Fruit fly (Drosophila melanogaster): ENCODE results near the gene Gcna.
A peak's percentile ranks its signal among the peaks of the same experiment; 100 is the strongest.

Gene Gcna

dm6 chrX:1831219-1831555 lies 34.4 kb downstream of the Gcna start:
- TF ChIP-seq Hr4 (GFP tag; optimal IDR thresholded peaks at IDR 0.05) (no peak), CG31627 (GFP tag; optimal IDR thresholded peaks at IDR 0.05) (no peak), CG6163 (GFP tag; IDR thresholded peaks at IDR 0.05) (no peak), CG8319 (GFP tag; optimal IDR thresholded peaks at IDR 0.05) (no peak), CG3919 (GFP tag; optimal IDR thresholded peaks at IDR 0.05) (no peak), salr (GFP tag; optimal IDR thresholded peaks at IDR 0.05) (no peak), Lpt (GFP tag; optimal IDR thresholded peaks at IDR 0.05) (no peak), CG16779 (tag; optimal IDR thresholded peaks at IDR 0.05) (no peak), CG11762 (GFP tag; optimal IDR thresholded peaks at IDR 0.05; ENCODE audit: insufficient read depth) (no peak), fd59A (GFP tag; optimal IDR thresholded peaks at IDR 0.05) (no peak), svp (GFP tag) (no peak), Smox (GFP tag; optimal IDR thresholded peaks at IDR 0.05) (no peak), CG10631 (GFP tag; optimal IDR thresholded peaks at IDR 0.05) (no peak), Blimp-1 (GFP tag; optimal IDR thresholded peaks at IDR 0.05) (no peak)

dm6 chrX:1830396-1831218 lies 35.0 kb downstream of the Gcna start:
- TF ChIP-seq topi (GFP tag; optimal IDR thresholded peaks at IDR 0.05) (peak; percentile 99), CG11294 (GFP tag; IDR thresholded peaks at IDR 0.05) (peak; percentile 98), CG8319 (GFP tag; optimal IDR thresholded peaks at IDR 0.05) (peak; percentile 97), CG1621 (tag; optimal IDR thresholded peaks at IDR 0.05) (peak; percentile 98), CG11902 (GFP tag; optimal IDR thresholded peaks at IDR 0.05) (peak; percentile 94), Hr39 (GFP tag; optimal IDR thresholded peaks at IDR 0.05) (peak; percentile 98), Ets96B (tag; optimal IDR thresholded peaks at IDR 0.05) (peak; percentile 98), pdm3 (GFP tag; optimal IDR thresholded peaks at IDR 0.05) (peak; percentile 99), Eip78C (GFP tag) (peak; percentile 99), CG8632 (GFP tag; optimal IDR thresholded peaks at IDR 0.05) (peak; percentile 98), CG6792 (GFP tag; optimal IDR thresholded peaks at IDR 0.05) (peak; percentile 97), CG6808 (GFP tag; optimal IDR thresholded peaks at IDR 0.05) (peak; percentile 94), Smox (GFP tag; optimal IDR thresholded peaks at IDR 0.05) (peak; percentile 98), fd85E (GFP tag; optimal IDR thresholded peaks at IDR 0.05) (peak; percentile 93), net (GFP tag; optimal IDR thresholded peaks at IDR 0.05) (peak; percentile 99), vri (GFP tag; optimal IDR thresholded peaks at IDR 0.05) (peak; percentile 97), CG34406 (GFP tag; optimal IDR thresholded peaks at IDR 0.05) (peak; percentile 97), Ets21C (GFP tag; optimal IDR thresholded peaks at IDR 0.05) (peak; percentile 97), Gug (GFP tag; IDR thresholded peaks at IDR 0.05) (peak; percentile 97), CG3032 (tag; optimal IDR thresholded peaks at IDR 0.05) (peak; percentile 97), CG6276 (GFP tag; optimal IDR thresholded peaks at IDR 0.05) (peak; percentile 98), fkh (GFP tag; optimal IDR thresholded peaks at IDR 0.05) (peak; percentile 88), CG3919 (GFP tag; optimal IDR thresholded peaks at IDR 0.05) (peak; percentile 99), Eip93F (GFP tag; optimal IDR thresholded peaks at IDR 0.05) (peak; percentile 96), lz (GFP tag; optimal IDR thresholded peaks at IDR 0.05) (peak; percentile 99), esn (GFP tag; optimal IDR thresholded peaks at IDR 0.05) (peak; percentile 99), salr (GFP tag; optimal IDR thresholded peaks at IDR 0.05) (peak; percentile 97 to 98), fd59A (GFP tag; optimal IDR thresholded peaks at IDR 0.05) (peak; percentile 92), Sox15 (GFP tag; optimal IDR thresholded peaks at IDR 0.05) (peak; percentile 93), CG8119 (GFP tag; IDR thresholded peaks at IDR 0.05) (peak; percentile 98), spab (GFP tag; optimal IDR thresholded peaks at IDR 0.05) (peak; percentile 94), CG10669 (GFP tag; optimal IDR thresholded peaks at IDR 0.05) (peak; percentile 98), Met (GFP tag; optimal IDR thresholded peaks at IDR 0.05) (peak; percentile 99), CG32006 (GFP tag; optimal IDR thresholded peaks at IDR 0.05) (peak; percentile 98), svp (GFP tag) (peak; percentile 99), Hr38 (GFP tag; optimal IDR thresholded peaks at IDR 0.05) (peak; percentile 76), CG6163 (GFP tag; IDR thresholded peaks at IDR 0.05) (peak; percentile 99), Sox102F (GFP tag; optimal IDR thresholded peaks at IDR 0.05) (peak; percentile 98), CG15336 (GFP tag; IDR thresholded peaks at IDR 0.05) (peak; percentile 99), CG6854 (GFP tag; optimal IDR thresholded peaks at IDR 0.05) (peak; percentile 94), CG11762 (GFP tag; optimal IDR thresholded peaks at IDR 0.05; ENCODE audit: insufficient read depth) (peak; percentile 98), OdsH (GFP tag; optimal IDR thresholded peaks at IDR 0.05) (peak; percentile 98)

Measured in whole organism, prepupa.